Worm (Caenorhabditis elegans) whole organism, L4/young adult: ENCODE measurements around the gene F56D6.13.
"Not testable (repeated sequence)": the region's sequence is repeated elsewhere in the genome, so short reads cannot be mapped to it uniquely, and the experiment has no call there.

Source experiments
- W03F9.2 ChIP-seq: fragments of 150-350 bp; optimal IDR thresholded peaks from 2 replicates; lab custom pipeline; 2014; ENCODE audit warnings: missing biosample characterization, missing genetic modification characterization
- dao-5 ChIP-seq: sonication (generic microtip); optimal IDR thresholded peaks from 2 replicates; lab custom pipeline; 2016; ENCODE audit warnings: missing genotype, missing genetic modification characterization, moderate library complexity, missing compliant biosample characterization
- him-1 ChIP-seq: sonication (generic microtip); optimal IDR thresholded peaks from 2 replicates; lab custom pipeline; 2016; ENCODE audit warnings: missing genotype, missing genetic modification reagents, missing genetic modification characterization, missing compliant biosample characterization

F56D6.13 gene

ce11 chrIV:3881119-3881518 lies 28.1 kb upstream of the F56D6.13 start, which contains the start of the genes F37C4.8 and oac-23:
F37C4.8 (minus strand) TSS chrIV:3881219.
oac-23 (plus strand) TSS chrIV:3881441.
- TF ChIP-seq dao-5 (tag; lab: Kevin White, UChicago): no peak
- TF ChIP-seq him-1 (tag; lab: Kevin White, UChicago): no peak
- no peak for TF ChIP-seq W03F9.2 (tag; lab: Kevin White, UChicago)

- no peak for TF ChIP-seq W03F9.2 (tag; lab: Kevin White, UChicago)
- no peak for TF ChIP-seq him-1 (tag; lab: Kevin White, UChicago)
- no peak for TF ChIP-seq dao-5 (tag; lab: Kevin White, UChicago)
Measured at ce11 chrIV:3885369-3885768, 23.8 kb upstream of the F56D6.13 start, which contains the start of gene oac-22. oac-22 (plus strand) TSS chrIV:3885669.

- TF ChIP-seq dao-5 (tag; lab: Kevin White, UChicago): no peak
- no peak for TF ChIP-seq W03F9.2 (tag; lab: Kevin White, UChicago)
- TF ChIP-seq him-1 (tag; lab: Kevin White, UChicago): no peak
Measured at ce11 chrIV:3888963-3889362, 20.3 kb upstream of the F56D6.13 start, which contains the start of gene oac-21. oac-21 (plus strand) TSS chrIV:3889263.

ce11 chrIV:3892027-3892426 lies 17.2 kb upstream of the F56D6.13 start, which contains the start of gene F56D6.9:
F56D6.9 (plus strand) TSS chrIV:3892327.
- TF ChIP-seq W03F9.2 (tag; lab: Kevin White, UChicago): no peak
- TF ChIP-seq him-1 (tag; lab: Kevin White, UChicago): no peak
- TF ChIP-seq dao-5 (tag; lab: Kevin White, UChicago): no peak

ce11 chrIV:3894004-3894480 lies 15.2 kb upstream of the F56D6.13 start, which contains the start of gene F56D6.8:
F56D6.8 (minus strand) TSS chrIV:3894430.
- TF ChIP-seq W03F9.2 (tag; lab: Kevin White, UChicago) (no peak), dao-5 (tag; lab: Kevin White, UChicago) (no peak), him-1 (tag; lab: Kevin White, UChicago) (no peak)

- TF ChIP-seq him-1 (tag; lab: Kevin White, UChicago): no peak
- TF ChIP-seq W03F9.2 (tag; lab: Kevin White, UChicago): no peak
- TF ChIP-seq dao-5 (tag; lab: Kevin White, UChicago): no peak
Measured at ce11 chrIV:3894770-3895169, 14.4 kb upstream of the F56D6.13 start, which contains the start of gene dct-8. dct-8 (plus strand) TSS chrIV:3895070.

- TF ChIP-seq W03F9.2 (tag; lab: Kevin White, UChicago): no peak
- no peak for TF ChIP-seq him-1 (tag; lab: Kevin White, UChicago)
- TF ChIP-seq dao-5 (tag; lab: Kevin White, UChicago): no peak
Measured at ce11 chrIV:3899719-3900554, 9.3 kb upstream of the F56D6.13 start, which contains the start of gene srz-62. srz-62 (plus strand) TSS chrIV:3900504.

- TF ChIP-seq him-1 (tag; lab: Kevin White, UChicago): no peak
- no peak for TF ChIP-seq dao-5 (tag; lab: Kevin White, UChicago)
Measured at ce11 chrIV:3902955-3903354, 6.3 kb upstream of the F56D6.13 start, which contains the start of gene F56D6.6. F56D6.6 (plus strand) TSS chrIV:3903255.

- TF ChIP-seq him-1 (tag; lab: Kevin White, UChicago) (no peak), W03F9.2 (tag; lab: Kevin White, UChicago) (no peak), dao-5 (tag; lab: Kevin White, UChicago) (no peak)
Measured at ce11 chrIV:3904620-3905019, 4.6 kb upstream of the F56D6.13 start, which contains the start of gene F56D6.21. F56D6.21 (plus strand) TSS chrIV:3904920.

- TF ChIP-seq dao-5 (tag; lab: Kevin White, UChicago) (no peak), W03F9.2 (tag; lab: Kevin White, UChicago) (no peak), him-1 (tag; lab: Kevin White, UChicago) (no peak)
Measured at ce11 chrIV:3906393-3906792, 2.8 kb upstream of the F56D6.13 start, which contains the start of gene F56D6.11. F56D6.11 (minus strand) TSS chrIV:3906493.

- TF ChIP-seq W03F9.2 (tag; lab: Kevin White, UChicago): no peak
- no peak for TF ChIP-seq him-1 (tag; lab: Kevin White, UChicago)
- TF ChIP-seq dao-5 (tag; lab: Kevin White, UChicago): no peak
Measured at ce11 chrIV:3907506-3908188, 1.6 kb upstream of the F56D6.13 start, which contains the start of the genes F56D6.22 and F56D6.12. F56D6.22 (minus strand) TSS chrIV:3907606. F56D6.12 (plus strand) TSS chrIV:3908138.

ce11 chrIV:3911848-3912247 lies 2.6 kb downstream of the F56D6.13 start, which contains the start of gene F56D6.18:
F56D6.18 (minus strand) TSS chrIV:3911948.
- TF ChIP-seq him-1, W03F9.2, dao-5 (tag; lab: Kevin White, UChicago): not testable (repeated sequence)
